Fruit fly (Drosophila melanogaster): ENCODE data around the gene Rad9.

Rad9 gene

dm6 chr3L:18872440-18872839, at the start of gene Rad9, which contains the start of gene Uggt:
Gene Rad9, minus strand, starts transcription at chr3L:18872553.
Gene Uggt, plus strand, starts transcription at chr3L:18872747.
- TF ChIP-seq CG11762 (GFP tag; optimal IDR thresholded peaks at IDR 0.05; ENCODE audit: insufficient read depth) (no peak), CG6792 (GFP tag; optimal IDR thresholded peaks at IDR 0.05) (no peak), eg (GFP tag; IDR thresholded peaks at IDR 0.05) (no peak), acj6 (GFP tag; optimal IDR thresholded peaks at IDR 0.05) (no peak), CG4318 (GFP tag; optimal IDR thresholded peaks at IDR 0.05) (no peak), CG11902 (GFP tag; optimal IDR thresholded peaks at IDR 0.05) (no peak), CG6808 (GFP tag; optimal IDR thresholded peaks at IDR 0.05) (no peak), CG6276 (GFP tag; optimal IDR thresholded peaks at IDR 0.05) (no peak), Gug (GFP tag; IDR thresholded peaks at IDR 0.05) (no peak), topi (GFP tag; optimal IDR thresholded peaks at IDR 0.05) (no peak), fkh (GFP tag; optimal IDR thresholded peaks at IDR 0.05) (peak; percentile 82), Ets96B (tag; optimal IDR thresholded peaks at IDR 0.05) (no peak), CG8119 (GFP tag; IDR thresholded peaks at IDR 0.05) (no peak), Hr4 (GFP tag; optimal IDR thresholded peaks at IDR 0.05) (no peak), fd59A (GFP tag; optimal IDR thresholded peaks at IDR 0.05) (no peak), CG10631 (GFP tag; optimal IDR thresholded peaks at IDR 0.05) (peak; percentile 20), CG3032 (tag; optimal IDR thresholded peaks at IDR 0.05) (no peak)

- no peak for TF ChIP-seq Sox15 (GFP tag; optimal IDR thresholded peaks at IDR 0.05)
- no peak for TF ChIP-seq dac (GFP tag; optimal IDR thresholded peaks at IDR 0.05)
- no peak for TF ChIP-seq topi (GFP tag; optimal IDR thresholded peaks at IDR 0.05)
- TF ChIP-seq eg (GFP tag; IDR thresholded peaks at IDR 0.05), result no peak
- no peak for TF ChIP-seq cyc (GFP tag; optimal IDR thresholded peaks at IDR 0.05)
- no peak for TF ChIP-seq Hr39 (GFP tag; optimal IDR thresholded peaks at IDR 0.05)
- no peak for TF ChIP-seq CG6854 (GFP tag; optimal IDR thresholded peaks at IDR 0.05)
- no peak for TF ChIP-seq Smox (GFP tag; optimal IDR thresholded peaks at IDR 0.05)
- no peak for TF ChIP-seq Ets96B (tag; optimal IDR thresholded peaks at IDR 0.05)
- no peak for TF ChIP-seq salr (GFP tag; optimal IDR thresholded peaks at IDR 0.05)
- TF ChIP-seq CG8632 (GFP tag; optimal IDR thresholded peaks at IDR 0.05), result no peak
- TF ChIP-seq pdm3 (GFP tag; optimal IDR thresholded peaks at IDR 0.05), result no peak
- no peak for TF ChIP-seq Sox14 (GFP tag; optimal IDR thresholded peaks at IDR 0.05)
- TF ChIP-seq Gug (GFP tag; IDR thresholded peaks at IDR 0.05), result no peak
- TF ChIP-seq CG10669 (GFP tag; optimal IDR thresholded peaks at IDR 0.05), result no peak
Measured at dm6 chr3L:18922086-18922485, 49.7 kb upstream of the Rad9 start, which contains the start of gene CG3819. Gene CG3819, minus strand, starts transcription at chr3L:18922108.

- no peak for TF ChIP-seq CG8632 (GFP tag; optimal IDR thresholded peaks at IDR 0.05)
Measured at dm6 chr3L:18920219-18920618, 47.9 kb upstream of the Rad9 start, which contains the start of gene CG18223. Gene CG18223, minus strand, starts transcription at chr3L:18920319.

DNA sequence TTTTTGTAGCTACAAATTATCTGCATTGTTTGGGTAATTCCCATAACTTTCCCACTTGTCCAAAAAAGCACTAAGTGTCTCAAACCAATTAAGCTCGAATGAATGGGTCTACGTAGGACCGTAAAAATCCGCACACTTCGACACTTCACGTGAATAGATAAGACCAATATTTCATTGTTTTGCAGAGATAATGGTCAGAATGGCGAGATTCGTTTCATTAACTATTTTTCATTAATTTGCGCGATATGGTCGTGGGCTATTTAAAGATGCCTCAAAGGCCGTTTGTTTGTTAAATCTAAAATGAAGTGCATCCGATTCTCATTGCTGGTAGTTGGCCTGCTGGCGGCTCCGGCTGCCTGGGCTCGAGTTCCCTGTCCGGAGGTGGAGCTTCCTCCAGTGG, 44.9 kb upstream of the Rad9 start, which contains the start of gene CG6839:
CG6839 (plus strand) TSS at position 301 of the 400 bp plus-strand sequence.
- TF ChIP-seq Lpt (GFP tag; optimal IDR thresholded peaks at IDR 0.05), result no peak
- TF ChIP-seq CG31627 (GFP tag; optimal IDR thresholded peaks at IDR 0.05), result no peak
- no peak for TF ChIP-seq CG6808 (GFP tag; optimal IDR thresholded peaks at IDR 0.05)
- TF ChIP-seq CG3032 (tag; optimal IDR thresholded peaks at IDR 0.05), result no peak
- no peak for TF ChIP-seq CG32006 (GFP tag; optimal IDR thresholded peaks at IDR 0.05)
- TF ChIP-seq achi (GFP tag; optimal IDR thresholded peaks at IDR 0.05), result no peak
- TF ChIP-seq Sox15 (GFP tag; optimal IDR thresholded peaks at IDR 0.05), result no peak
- no peak for TF ChIP-seq Gug (GFP tag; IDR thresholded peaks at IDR 0.05)

DNA sequence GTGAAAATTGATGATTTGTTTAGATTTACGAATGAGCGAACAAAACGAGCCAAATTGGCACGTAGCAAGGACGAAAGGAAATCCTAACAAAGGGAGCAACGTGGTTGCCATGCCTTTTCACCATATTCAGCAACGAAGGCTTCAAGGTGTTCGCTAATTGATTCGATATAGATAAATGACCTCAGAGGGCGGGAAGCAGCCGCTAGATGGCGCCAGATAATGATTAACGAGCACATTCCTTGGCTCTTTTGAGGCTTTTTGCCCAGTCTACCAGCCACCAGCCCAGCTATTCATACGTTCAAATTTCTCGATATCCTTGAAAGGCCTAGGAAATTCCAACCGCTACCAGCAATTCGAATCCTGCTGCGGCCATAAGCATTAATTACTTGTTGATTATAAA, 44.1 kb upstream of the Rad9 start:
- TF ChIP-seq spab (GFP tag; optimal IDR thresholded peaks at IDR 0.05) (no peak), cyc (GFP tag; optimal IDR thresholded peaks at IDR 0.05) (no peak), CG6854 (GFP tag; optimal IDR thresholded peaks at IDR 0.05) (no peak), CG34406 (GFP tag; optimal IDR thresholded peaks at IDR 0.05) (no peak), Hr38 (GFP tag; optimal IDR thresholded peaks at IDR 0.05) (no peak), dac (GFP tag; optimal IDR thresholded peaks at IDR 0.05) (no peak), dsx (GFP tag; optimal IDR thresholded peaks at IDR 0.05; ENCODE audit: poor library complexity, severe bottlenecking) (no peak), CG6792 (GFP tag; optimal IDR thresholded peaks at IDR 0.05) (no peak), CG10631 (GFP tag; optimal IDR thresholded peaks at IDR 0.05) (no peak), CG10669 (GFP tag; optimal IDR thresholded peaks at IDR 0.05) (no peak), CG4318 (GFP tag; optimal IDR thresholded peaks at IDR 0.05) (no peak), net (GFP tag; optimal IDR thresholded peaks at IDR 0.05) (no peak), CG8319 (GFP tag; optimal IDR thresholded peaks at IDR 0.05) (no peak)
